Worm (Caenorhabditis elegans) whole organism, young adult: ENCODE data around the gene gpla-1.

Experiments
- B0019.2 ChIP-seq: fragments of 200-800 bp; sonication (Bioruptor generic); conservative IDR thresholded peaks from 2 replicates; pipeline ENCODE4 v1.3.6; 2022; ENCODE audit warnings: missing genetic modification reagents, missing genetic modification characterization, missing compliant biosample characterization
- C06A6.2 ChIP-seq: fragments of 200-800 bp; sonication (Bioruptor generic); conservative IDR thresholded peaks from 2 replicates; pipeline ENCODE4 v1.3.6; 2022; ENCODE audit warnings: missing genetic modification characterization, missing compliant biosample characterization
- C17E4.6 ChIP-seq: fragments of 200-800 bp; sonication (Bioruptor generic); IDR thresholded peaks from 2 replicates; pipeline ENCODE4 v1.3.6; 2022; ENCODE audit warnings: missing genetic modification reagents, missing genetic modification characterization, missing compliant biosample characterization
- D2030.7 ChIP-seq: fragments of 200-800 bp; sonication (Bioruptor generic); IDR thresholded peaks from 2 replicates; pipeline ENCODE4 v1.3.6; 2022; ENCODE audit warnings: missing genetic modification reagents, missing genetic modification characterization, missing compliant biosample characterization
- F39B2.1 ChIP-seq: fragments of 200-800 bp; sonication (Bioruptor generic); IDR thresholded peaks from 2 replicates; pipeline ENCODE4 v1.3.6; 2022; ENCODE audit warnings: missing genetic modification reagents, missing genetic modification characterization, missing compliant biosample characterization
- F49E8.2 ChIP-seq: sonication (generic microtip); optimal IDR thresholded peaks from 3 replicates; lab custom pipeline; 2017; ENCODE audit warnings: missing genetic modification characterization, mild to moderate bottlenecking, missing compliant biosample characterization, antibody characterized with exemption, moderate library complexity; ENCODE audit not compliant: insufficient read depth
- Y67H2A.10 ChIP-seq: fragments of 200-800 bp; sonication (Bioruptor generic); conservative IDR thresholded peaks from 2 replicates; pipeline ENCODE4 v1.3.6; 2022; ENCODE audit warnings: missing genetic modification reagents, missing genetic modification characterization, missing compliant biosample characterization
- ama-1 ChIP-seq, 3 experiments: fragments of 150-350 bp in 1 of 3; sonication (generic microtip) in 2 of 3; optimal IDR thresholded peaks; 2 replicates each; lab custom pipeline; 2014 to 2018; ENCODE audit warnings: missing biosample characterization in 2 of 3, missing genetic modification characterization in 2 of 3, missing genetic modification reagents in 2 of 3
- athp-1 ChIP-seq: sonication (generic microtip); optimal IDR thresholded peaks from 2 replicates; lab custom pipeline; 2017; ENCODE audit warnings: mild to moderate bottlenecking, missing genetic modification characterization, missing compliant biosample characterization
- attf-3 ChIP-seq: fragments of 200-800 bp; sonication (Bioruptor generic); conservative IDR thresholded peaks from 2 replicates; pipeline ENCODE4 v1.3.6; 2022; ENCODE audit warnings: missing genetic modification reagents, missing genetic modification characterization, missing compliant biosample characterization
- ccch-3 ChIP-seq: fragments of 200-800 bp; sonication (Bioruptor generic); optimal IDR thresholded peaks from 2 replicates; lab custom pipeline; 2018; ENCODE audit warnings: mild to moderate bottlenecking, missing genetic modification characterization, missing compliant biosample characterization
- dox-1 ChIP-seq: fragments of 200-800 bp; sonication (Bioruptor generic); IDR thresholded peaks from 2 replicates; pipeline ENCODE4 v1.3.6; 2022; ENCODE audit warnings: missing genetic modification reagents, missing genetic modification characterization, missing compliant biosample characterization
- dpff-1 ChIP-seq: sonication (generic microtip); optimal IDR thresholded peaks from 2 replicates; lab custom pipeline; 2017; ENCODE audit warnings: mild to moderate bottlenecking, missing genetic modification characterization, missing compliant biosample characterization
- dpl-1 ChIP-seq: fragments of 150-350 bp; optimal IDR thresholded peaks from 2 replicates; lab custom pipeline; 2014; ENCODE audit warnings: missing biosample characterization, missing genetic modification reagents, missing genetic modification characterization
- egrh-3 ChIP-seq: fragments of 200-800 bp; sonication (Bioruptor generic); IDR thresholded peaks from 2 replicates; pipeline ENCODE4 v1.3.6; 2022; ENCODE audit warnings: missing genetic modification reagents, missing genetic modification characterization, missing compliant biosample characterization
- ets-4 ChIP-seq: fragments of 200-800 bp; sonication (Bioruptor generic); optimal IDR thresholded peaks from 2 replicates; lab custom pipeline; 2018; ENCODE audit warnings: mild to moderate bottlenecking, missing genetic modification characterization, missing compliant biosample characterization
- lin-26 ChIP-seq: fragments of 200-800 bp; sonication (Bioruptor generic); IDR thresholded peaks from 2 replicates; pipeline ENCODE4 v1.3.6; 2022; ENCODE audit warnings: missing genetic modification reagents, missing genetic modification characterization, missing compliant biosample characterization
- lin-35 ChIP-seq, 3 experiments: fragments of 150-350 bp in 2 of 3; sonication (generic microtip) in 1 of 3; optimal IDR thresholded peaks; 2 replicates each; lab custom pipeline; 2014 to 2018; ENCODE audit warnings: missing biosample characterization in 3 of 3, missing genetic modification characterization in 3 of 3, missing genetic modification reagents in 3 of 3
- lin-54 ChIP-seq: fragments of 200-800 bp; sonication (Bioruptor generic); optimal IDR thresholded peaks from 2 replicates; lab custom pipeline; 2018; ENCODE audit warnings: mild to moderate bottlenecking, missing genetic modification characterization, missing compliant biosample characterization
- lir-1 ChIP-seq: fragments of 200-800 bp; sonication (Bioruptor generic); conservative IDR thresholded peaks from 2 replicates; pipeline ENCODE4 v1.3.6; 2022; ENCODE audit warnings: missing genetic modification reagents, missing genetic modification characterization, missing compliant biosample characterization
- lsl-1 ChIP-seq: fragments of 200-800 bp; sonication (Bioruptor generic); optimal IDR thresholded peaks from 2 replicates; lab custom pipeline; 2018; ENCODE audit warnings: mild to moderate bottlenecking, missing genetic modification characterization, moderate library complexity, missing compliant biosample characterization
- madf-6 ChIP-seq: fragments of 200-800 bp; sonication (Bioruptor generic); IDR thresholded peaks from 2 replicates; pipeline ENCODE4 v1.3.6; 2022; ENCODE audit warnings: missing genetic modification reagents, missing genetic modification characterization, missing compliant biosample characterization
- mcd-1 ChIP-seq: fragments of 200-800 bp; sonication (Bioruptor generic); IDR thresholded peaks from 2 replicates; pipeline ENCODE4 v1.3.6; 2022; ENCODE audit warnings: missing genetic modification reagents, missing genetic modification characterization, missing compliant biosample characterization
- mel-28 ChIP-seq: sonication (generic microtip); optimal IDR thresholded peaks from 2 replicates; lab custom pipeline; 2016; ENCODE audit warnings: borderline replicate concordance, mild to moderate bottlenecking, missing genetic modification characterization, missing compliant biosample characterization
- mes-4 ChIP-seq: sonication (generic microtip); optimal IDR thresholded peaks from 2 replicates; lab custom pipeline; 2016; ENCODE audit warnings: missing genotype, missing genetic modification characterization, missing compliant biosample characterization
- nhr-80 ChIP-seq: sonication (generic microtip); optimal IDR thresholded peaks from 2 replicates; lab custom pipeline; 2016; ENCODE audit warnings: missing genetic modification characterization, missing compliant biosample characterization
- rec-8 ChIP-seq, 2 experiments: sonication (generic microtip); optimal IDR thresholded peaks; 2 replicates each; lab custom pipeline; 2016; ENCODE audit warnings: mild to moderate bottlenecking in 2 of 2, missing genetic modification characterization in 2 of 2, missing genetic modification reagents in 2 of 2, missing genotype in 2 of 2, missing biosample characterization in 1 of 2, missing compliant biosample characterization in 1 of 2, moderate library complexity in 1 of 2
- repo-1 ChIP-seq: sonication (generic microtip); optimal IDR thresholded peaks from 2 replicates; lab custom pipeline; 2017; ENCODE audit warnings: mild to moderate bottlenecking, missing genetic modification characterization, missing compliant biosample characterization
- snpc-4 ChIP-seq, 5 experiments: fragments of 150-350 bp in 1 of 5; sonication (generic microtip) in 4 of 5; optimal IDR thresholded peaks; 2 replicates each; lab custom pipeline; 2014 to 2018; ENCODE audit warnings: missing genetic modification characterization in 5 of 5, missing biosample characterization in 3 of 5, antibody characterized with exemption in 2 of 5, mild to moderate bottlenecking in 2 of 5, missing compliant biosample characterization in 2 of 5, missing genotype in 2 of 5, moderate library complexity in 2 of 5, missing genetic modification reagents in 1 of 5
- zim-3 ChIP-seq: sonication (generic microtip); optimal IDR thresholded peaks from 2 replicates; lab custom pipeline; 2017; ENCODE audit warnings: mild to moderate bottlenecking, missing genetic modification characterization, moderate library complexity, missing compliant biosample characterization
- ztf-22 ChIP-seq: fragments of 200-800 bp; sonication (Bioruptor generic); optimal IDR thresholded peaks from 2 replicates; lab custom pipeline; 2018; ENCODE audit warnings: mild to moderate bottlenecking, missing genetic modification characterization, moderate library complexity, missing compliant biosample characterization

gpla-1 gene

DNA sequence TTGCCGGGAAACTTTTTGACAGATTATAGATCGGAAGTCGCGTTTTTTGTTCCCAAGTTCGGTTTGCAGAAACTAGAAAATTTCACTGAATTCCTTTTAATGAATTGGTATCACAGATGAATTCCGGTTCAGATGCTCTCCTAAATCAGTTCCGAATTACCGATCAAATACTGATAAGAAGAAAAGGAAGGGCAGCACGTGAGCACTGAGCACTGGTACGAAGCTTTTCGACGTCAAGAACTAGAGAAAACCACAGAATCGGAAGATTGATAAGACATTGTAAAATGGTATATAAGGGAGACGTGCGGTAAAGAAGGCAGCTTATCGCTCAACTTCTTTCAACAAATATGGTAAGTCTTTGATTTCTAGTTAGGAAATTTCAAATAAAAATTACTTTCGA lies 37.6 kb upstream of the gpla-1 start, which contains the start of gene cpr-1:
cpr-1 (plus strand) TSS at position 319 of the 400 bp plus-strand sequence.
- TF ChIP-seq nhr-80 (peak; percentile 93), ztf-22 (GFP tag; lab: Kevin White, UChicago) (peak; percentile 59), ets-4 (GFP tag; lab: Kevin White, UChicago) (peak; percentile 87), snpc-4 (GFP tag; optimal IDR thresholded peaks at IDR 0.05; lab: Kevin White, UChicago) (no peak), snpc-4 (tag; optimal IDR thresholded peaks at IDR 0.05; lab: Kevin White, UChicago) (peak in 1 of 4 experiments; percentile 25), ccch-3 (GFP tag; lab: Kevin White, UChicago) (no peak), lin-35 (GFP tag; optimal IDR thresholded peaks at IDR 0.05; lab: Kevin White, UChicago) (no peak)

DNA sequence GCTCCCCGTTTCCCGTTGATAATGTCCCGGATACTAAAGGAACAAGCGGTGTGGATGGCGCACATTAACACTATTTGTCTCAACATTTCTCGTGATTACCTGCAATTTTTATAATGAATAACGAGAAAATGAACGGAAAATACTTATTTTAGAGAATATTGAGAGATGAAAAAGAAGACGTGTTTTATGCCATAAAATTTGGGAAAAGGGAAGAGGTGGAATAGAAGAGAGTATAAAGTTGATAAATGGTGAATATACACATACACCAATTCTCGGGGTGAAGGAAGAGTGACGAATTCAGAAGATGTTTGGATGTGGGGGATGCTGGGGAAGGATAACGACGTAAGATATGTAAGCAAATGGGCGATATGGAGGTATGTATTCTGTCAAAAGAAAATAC lies 27.1 kb upstream of the gpla-1 start, which contains the start of gene F58H1.7:
F58H1.7 (minus strand) TSS at position 101 of the 400 bp plus-strand sequence.
- TF ChIP-seq madf-6 (GFP tag; lab: Robert Waterston, UW) (no peak), Y67H2A.10 (GFP tag; lab: Robert Waterston, UW) (no peak), F39B2.1 (GFP tag; lab: Robert Waterston, UW) (no peak), lin-54 (no peak)

DNA sequence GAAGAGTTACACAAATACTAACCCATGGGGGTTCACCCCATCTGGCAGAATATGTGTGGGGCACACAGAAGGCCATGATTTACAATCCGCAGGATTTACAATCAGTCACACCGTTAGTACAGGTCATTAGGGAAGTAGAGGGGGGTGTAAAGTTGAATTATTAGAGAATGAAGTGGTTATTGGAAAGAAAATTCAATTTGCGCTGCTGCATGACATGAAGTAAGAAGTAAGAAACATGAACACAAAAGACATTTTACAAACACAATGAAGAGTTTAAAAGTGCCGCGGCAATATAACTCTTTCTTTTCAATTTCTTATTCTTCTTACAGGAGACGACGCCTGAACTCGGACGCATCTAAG lies 23.2 kb upstream of the gpla-1 start:
- TF ChIP-seq repo-1 (tag; lab: Kevin White, UChicago) (no peak), lsl-1 (GFP tag; lab: Kevin White, UChicago) (no peak)

DNA sequence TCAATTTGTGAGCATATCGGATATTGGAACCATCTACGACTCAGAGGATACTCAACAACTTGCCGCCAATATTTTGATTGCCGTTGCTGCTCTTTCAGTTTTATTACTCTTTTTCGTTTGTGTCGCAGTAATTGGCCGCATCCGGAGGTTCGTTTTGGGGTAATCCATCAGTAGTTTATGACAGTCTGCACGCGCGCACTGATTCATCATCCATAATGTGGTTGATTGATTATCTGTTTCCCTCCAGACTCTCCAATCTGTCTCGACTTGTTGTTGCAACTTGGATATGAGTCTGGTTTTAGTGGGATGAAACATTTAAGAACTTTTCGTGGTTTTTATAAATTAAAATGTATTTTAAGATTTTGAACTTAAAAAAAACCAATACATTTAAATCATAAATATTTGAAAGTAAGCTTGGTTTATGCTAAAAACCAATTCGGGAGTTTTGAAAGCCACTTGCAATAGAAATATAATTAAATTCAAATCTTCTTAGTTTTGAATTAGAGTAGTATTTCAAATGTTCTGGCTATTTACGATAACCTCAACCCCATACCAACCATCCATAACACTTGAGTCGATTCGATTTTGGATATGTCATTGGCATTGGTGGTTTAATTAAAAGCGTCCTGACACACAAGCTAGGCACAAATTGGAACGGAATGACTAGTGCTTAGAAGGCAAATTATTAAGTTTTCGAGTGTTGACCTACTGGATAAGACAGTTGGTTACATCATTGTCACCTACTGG lies 22.6 kb upstream of the gpla-1 start:
- TF ChIP-seq rec-8 (tag; optimal IDR thresholded peaks at IDR 0.05; lab: Kevin White, UChicago) (no peak), D2030.7 (GFP tag; lab: Robert Waterston, UW) (no peak), C06A6.2 (GFP tag; lab: Robert Waterston, UW) (no peak), F49E8.2 (tag; lab: Kevin White, UChicago) (no peak), madf-6 (GFP tag; lab: Robert Waterston, UW) (no peak), egrh-3 (no peak), athp-1 (tag; lab: Kevin White, UChicago) (no peak)

DNA sequence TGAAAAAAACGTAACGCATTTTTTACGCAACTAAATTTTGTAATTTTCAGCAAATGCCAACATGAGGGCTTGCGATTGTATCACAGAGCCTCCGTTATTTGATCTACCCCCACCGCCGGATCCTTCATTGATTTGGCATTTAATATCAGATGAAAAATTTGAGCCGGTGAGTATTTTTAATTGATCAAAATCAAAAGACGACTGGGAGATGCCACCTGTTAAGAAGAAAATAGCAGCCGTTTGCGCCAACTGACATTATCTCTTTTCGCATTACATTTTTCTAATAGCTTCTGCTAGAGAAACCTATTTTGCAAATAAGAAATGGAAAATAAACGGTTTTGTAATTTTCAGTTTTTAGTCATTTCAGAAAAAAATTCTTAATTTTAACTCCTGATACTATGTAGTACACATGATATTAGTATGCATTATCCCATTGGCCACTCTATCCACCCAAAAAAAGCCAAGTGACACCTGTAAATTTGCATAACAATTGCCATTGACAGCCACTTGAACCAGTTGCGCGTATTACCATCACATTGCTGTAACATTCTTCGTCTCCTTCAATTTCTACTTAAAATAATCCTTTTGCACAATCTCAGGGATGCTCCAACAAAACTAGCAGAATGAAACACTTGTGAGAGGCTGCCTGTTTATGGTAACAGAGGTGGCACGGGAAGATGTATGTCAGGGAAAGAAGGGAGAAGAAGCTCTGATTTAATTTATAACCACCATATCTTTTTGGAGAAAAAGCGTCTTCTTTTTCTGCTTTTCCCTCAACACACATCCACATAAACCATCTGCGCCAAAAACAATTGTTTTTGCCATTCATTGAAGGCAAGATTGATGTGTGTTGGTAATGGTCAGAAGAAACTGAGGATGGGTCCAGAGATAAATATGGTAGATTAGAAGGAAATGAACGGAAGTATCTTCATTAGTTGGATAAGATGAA lies 21.0 kb upstream of the gpla-1 start, which contains the start of gene F58H1.5:
F58H1.5 (plus strand) TSS at position 51 of the 949 bp plus-strand sequence.
- TF ChIP-seq dpff-1 (tag; lab: Kevin White, UChicago) (no peak), zim-3 (tag; lab: Kevin White, UChicago) (no peak), ama-1 (optimal IDR thresholded peaks at IDR 0.05; lab: Kevin White, UChicago) (no peak), ama-1 (GFP tag; optimal IDR thresholded peaks at IDR 0.05; lab: Kevin White, UChicago) (no peak), mes-4 (tag; lab: Kevin White, UChicago) (no peak), lin-26 (no peak), lir-1 (GFP tag; lab: Robert Waterston, UW) (no peak), repo-1 (tag; lab: Kevin White, UChicago) (no peak), dpl-1 (GFP tag; lab: Kevin White, UChicago) (no peak), madf-6 (GFP tag; lab: Robert Waterston, UW) (no peak), C17E4.6 (GFP tag; lab: Robert Waterston, UW) (no peak), ztf-22 (GFP tag; lab: Kevin White, UChicago) (no peak), mel-28 (tag; lab: Kevin White, UChicago) (no peak), mcd-1 (no peak), B0019.2 (GFP tag; lab: Robert Waterston, UW) (no peak), dox-1 (GFP tag; lab: Robert Waterston, UW) (no peak), attf-3 (GFP tag; lab: Robert Waterston, UW) (no peak)
